Worm (Caenorhabditis elegans) whole organism, L4 larva: ENCODE data around the gene cgt-3.

Experiments
- D1046.2 ChIP-seq: fragments of 200-800 bp; sonication (Bioruptor generic); IDR thresholded peaks from 2 replicates; pipeline ENCODE4 v1.3.6; 2022; ENCODE audit warnings: missing genetic modification characterization, missing compliant biosample characterization
- F10B5.3 ChIP-seq: sonication (generic microtip); optimal IDR thresholded peaks from 2 replicates; lab custom pipeline; 2016; ENCODE audit warnings: mild to moderate bottlenecking, missing genetic modification characterization, missing compliant biosample characterization
- F26F4.8 ChIP-seq: fragments of 200-800 bp; sonication (Bioruptor generic); conservative IDR thresholded peaks from 2 replicates; pipeline ENCODE4 v1.3.6; 2022; ENCODE audit warnings: missing genetic modification characterization, missing compliant biosample characterization
- F37D6.2 ChIP-seq: sonication (generic microtip); optimal IDR thresholded peaks from 2 replicates; lab custom pipeline; 2016; ENCODE audit warnings: mild to moderate bottlenecking, missing genetic modification characterization, missing compliant biosample characterization
- F49E8.2 ChIP-seq: sonication (generic microtip); optimal IDR thresholded peaks from 2 replicates; lab custom pipeline; 2016; ENCODE audit warnings: missing compliant biosample characterization, mild to moderate bottlenecking, missing genetic modification characterization, borderline replicate concordance
- R02D3.7 ChIP-seq: fragments of 150-350 bp; sonication (generic microtip); optimal IDR thresholded peaks from 3 replicates; lab custom pipeline; 2014; ENCODE audit warnings: missing biosample characterization, missing genetic modification characterization
- T26A8.4 ChIP-seq: fragments of 200-800 bp; sonication (Bioruptor generic); IDR thresholded peaks from 2 replicates; pipeline ENCODE4 v1.3.6; 2022; ENCODE audit warnings: missing genetic modification characterization, missing compliant biosample characterization
- Y75B8A.6 ChIP-seq: fragments of 200-800 bp; sonication (Bioruptor generic); IDR thresholded peaks from 2 replicates; pipeline ENCODE4 v1.3.6; 2022; ENCODE audit warnings: missing genetic modification reagents, missing genetic modification characterization, missing compliant biosample characterization
- ZK337.2 ChIP-seq: fragments of 200-800 bp; sonication (Bioruptor generic); IDR thresholded peaks from 2 replicates; pipeline ENCODE4 v1.3.6; 2022; ENCODE audit warnings: missing genetic modification reagents, missing genetic modification characterization, missing compliant biosample characterization
- ZK546.5 ChIP-seq, 2 experiments: sonication (generic microtip); optimal IDR thresholded peaks; 2 replicates each; lab custom pipeline; 2017; ENCODE audit warnings: missing biosample characterization in 2 of 2, missing genetic modification characterization in 2 of 2
- ceh-20 ChIP-seq: fragments of 200-800 bp; sonication (Bioruptor generic); IDR thresholded peaks from 2 replicates; pipeline ENCODE4 v1.3.6; 2022; ENCODE audit warnings: missing genetic modification reagents, missing genetic modification characterization, missing compliant biosample characterization
- ceh-82 ChIP-seq: sonication (generic microtip); optimal IDR thresholded peaks from 2 replicates; lab custom pipeline; 2017; ENCODE audit warnings: missing biosample characterization, missing genetic modification characterization
- daf-12 ChIP-seq: fragments of 150-350 bp; optimal IDR thresholded peaks from 2 replicates; lab custom pipeline; 2014; ENCODE audit warnings: missing biosample characterization, missing genetic modification reagents, missing genetic modification characterization
- daf-16 ChIP-seq, 3 experiments: sonication (generic microtip); optimal IDR thresholded peaks; 2 replicates each; lab custom pipeline; 2016 to 2017; ENCODE audit warnings: missing genetic modification characterization in 3 of 3, missing genetic modification reagents in 3 of 3, mild to moderate bottlenecking in 2 of 3, missing compliant biosample characterization in 2 of 3, missing biosample characterization in 1 of 3, moderate library complexity in 1 of 3
- daf-19 ChIP-seq: fragments of 200-800 bp; sonication (Bioruptor generic); conservative IDR thresholded peaks from 2 replicates; pipeline ENCODE4 v1.3.6; 2022; ENCODE audit warnings: missing genetic modification characterization, missing compliant biosample characterization
- daf-8 ChIP-seq: fragments of 200-800 bp; sonication (Bioruptor generic); IDR thresholded peaks from 2 replicates; pipeline ENCODE4 v1.3.6; 2022; ENCODE audit warnings: missing genetic modification characterization, missing compliant biosample characterization
- dmd-6 ChIP-seq: fragments of 200-800 bp; sonication (Bioruptor generic); IDR thresholded peaks from 2 replicates; pipeline ENCODE4 v1.3.6; 2022; ENCODE audit warnings: missing genetic modification reagents, missing genetic modification characterization, missing compliant biosample characterization
- dmd-8 ChIP-seq: fragments of 200-800 bp; sonication (Bioruptor generic); IDR thresholded peaks from 2 replicates; pipeline ENCODE4 v1.3.6; 2022; ENCODE audit warnings: missing genetic modification characterization, missing compliant biosample characterization
- duxl-1 ChIP-seq: sonication (generic microtip); optimal IDR thresholded peaks from 2 replicates; lab custom pipeline; 2016; ENCODE audit warnings: mild to moderate bottlenecking, missing genetic modification characterization, moderate library complexity, missing compliant biosample characterization; ENCODE audit not compliant: poor library complexity
- egl-27 ChIP-seq: sonication (generic microtip); optimal IDR thresholded peaks from 3 replicates; lab custom pipeline; 2017; ENCODE audit warnings: missing biosample characterization, missing genetic modification reagents, missing genetic modification characterization
- egl-43 ChIP-seq: fragments of 200-800 bp; sonication (Bioruptor generic); IDR thresholded peaks from 2 replicates; pipeline ENCODE4 v1.3.6; 2022; ENCODE audit warnings: missing genetic modification reagents, missing genetic modification characterization, missing compliant biosample characterization
- fkh-10 ChIP-seq: fragments of 150-350 bp; optimal IDR thresholded peaks from 2 replicates; lab custom pipeline; 2014; ENCODE audit warnings: missing biosample characterization, missing genetic modification reagents, missing genetic modification characterization
- gei-8 ChIP-seq: fragments of 200-800 bp; sonication (Bioruptor generic); optimal IDR thresholded peaks from 2 replicates; lab custom pipeline; 2018; ENCODE audit warnings: mild to moderate bottlenecking, missing genetic modification characterization, missing compliant biosample characterization
- hlh-30 ChIP-seq: sonication (generic microtip); optimal IDR thresholded peaks from 2 replicates; lab custom pipeline; 2017; ENCODE audit warnings: antibody characterized with exemption, mild to moderate bottlenecking, missing genetic modification characterization, missing compliant biosample characterization; ENCODE audit not compliant: insufficient read depth
- jun-1 ChIP-seq: fragments of 150-350 bp; optimal IDR thresholded peaks from 2 replicates; lab custom pipeline; 2014; ENCODE audit warnings: missing biosample characterization, missing genetic modification reagents, missing genetic modification characterization
- lim-7 ChIP-seq: fragments of 200-800 bp; sonication (Bioruptor generic); IDR thresholded peaks from 2 replicates; pipeline ENCODE4 v1.3.6; 2022; ENCODE audit warnings: missing genetic modification characterization, missing compliant biosample characterization
- lin-13 ChIP-seq: fragments of 150-350 bp; optimal IDR thresholded peaks from 2 replicates; lab custom pipeline; 2014; ENCODE audit warnings: missing biosample characterization, missing genetic modification reagents, missing genetic modification characterization
- lin-39 ChIP-seq: fragments of 150-350 bp; optimal IDR thresholded peaks from 2 replicates; lab custom pipeline; 2014; ENCODE audit warnings: missing biosample characterization, missing genetic modification reagents, missing genetic modification characterization
- lir-3 ChIP-seq: sonication (generic microtip); optimal IDR thresholded peaks from 2 replicates; lab custom pipeline; 2016; ENCODE audit warnings: mild to moderate bottlenecking, missing genetic modification characterization, missing compliant biosample characterization
- madf-5 ChIP-seq, 2 experiments: fragments of 200-800 bp; sonication (Bioruptor generic); IDR thresholded peaks; 2 replicates each; pipeline ENCODE4 v1.3.6; 2022; ENCODE audit warnings: missing compliant biosample characterization in 2 of 2, missing genetic modification characterization in 2 of 2
- mdl-1 ChIP-seq, 2 experiments: fragments of 150-350 bp in 1 of 2; sonication (generic microtip) in 1 of 2; optimal IDR thresholded peaks; 2 replicates each; lab custom pipeline; 2014 to 2017; ENCODE audit warnings: missing biosample characterization in 2 of 2, missing genetic modification characterization in 2 of 2
- mdt-29 ChIP-seq: fragments of 200-800 bp; sonication (Bioruptor generic); IDR thresholded peaks from 2 replicates; pipeline ENCODE4 v1.3.6; 2022; ENCODE audit warnings: missing genetic modification reagents, missing genetic modification characterization, missing compliant biosample characterization
- mes-2 ChIP-seq: sonication (generic microtip); optimal IDR thresholded peaks from 2 replicates; lab custom pipeline; 2016; ENCODE audit warnings: missing genotype, mild to moderate bottlenecking, missing genetic modification characterization, missing compliant biosample characterization; ENCODE audit not compliant: poor library complexity, severe bottlenecking
- mxl-2 ChIP-seq: fragments of 200-800 bp; sonication (Bioruptor generic); conservative IDR thresholded peaks from 2 replicates; pipeline ENCODE4 v1.3.6; 2022; ENCODE audit warnings: missing genetic modification reagents, missing genetic modification characterization, missing compliant biosample characterization
- mxl-3 ChIP-seq: fragments of 200-800 bp; sonication (Bioruptor generic); optimal IDR thresholded peaks from 2 replicates; lab custom pipeline; 2018; ENCODE audit warnings: mild to moderate bottlenecking, missing genetic modification characterization, missing compliant biosample characterization
- nhr-102 ChIP-seq: sonication (generic microtip); optimal IDR thresholded peaks from 2 replicates; lab custom pipeline; 2016; ENCODE audit warnings: mild to moderate bottlenecking, missing genetic modification characterization, moderate library complexity, missing compliant biosample characterization
- nhr-11 ChIP-seq: fragments of 150-350 bp; optimal IDR thresholded peaks from 2 replicates; lab custom pipeline; 2014; ENCODE audit warnings: missing biosample characterization, missing genetic modification characterization
- nhr-42 ChIP-seq: fragments of 200-800 bp; sonication (Bioruptor generic); IDR thresholded peaks from 2 replicates; pipeline ENCODE4 v1.3.6; 2022; ENCODE audit warnings: missing genetic modification characterization, missing compliant biosample characterization
- php-3 ChIP-seq: fragments of 200-800 bp; sonication (Bioruptor generic); IDR thresholded peaks from 2 replicates; pipeline ENCODE4 v1.3.6; 2022; ENCODE audit warnings: missing genetic modification reagents, missing genetic modification characterization, missing compliant biosample characterization
- pqm-1 ChIP-seq: sonication (generic microtip); optimal IDR thresholded peaks from 2 replicates; lab custom pipeline; 2017; ENCODE audit warnings: missing biosample characterization, missing genetic modification characterization
- sdz-12 ChIP-seq: fragments of 200-800 bp; sonication (Bioruptor generic); optimal IDR thresholded peaks from 2 replicates; lab custom pipeline; 2018; ENCODE audit warnings: mild to moderate bottlenecking, missing genetic modification characterization, missing compliant biosample characterization
- set-16 ChIP-seq: fragments of 200-800 bp; sonication (Bioruptor generic); IDR thresholded peaks from 2 replicates; pipeline ENCODE4 v1.3.6; 2022; ENCODE audit warnings: missing genetic modification reagents, missing genetic modification characterization, missing compliant biosample characterization
- skn-1 ChIP-seq: fragments of 150-350 bp; optimal IDR thresholded peaks from 2 replicates; lab custom pipeline; 2014; ENCODE audit warnings: missing biosample characterization, missing genetic modification characterization
- spr-3 ChIP-seq: fragments of 200-800 bp; sonication (Bioruptor generic); optimal IDR thresholded peaks from 2 replicates; lab custom pipeline; 2018; ENCODE audit warnings: mild to moderate bottlenecking, missing genetic modification characterization, missing compliant biosample characterization
- tag-97 ChIP-seq: fragments of 200-800 bp; sonication (Bioruptor generic); IDR thresholded peaks from 2 replicates; pipeline ENCODE4 v1.3.6; 2022; ENCODE audit warnings: missing genetic modification characterization, missing compliant biosample characterization
- unc-130 ChIP-seq: sonication (generic microtip); optimal IDR thresholded peaks from 2 replicates; lab custom pipeline; 2016; ENCODE audit warnings: missing genetic modification reagents, missing genetic modification characterization, missing compliant biosample characterization
- unc-39 ChIP-seq: sonication (generic microtip); optimal IDR thresholded peaks from 2 replicates; lab custom pipeline; 2017; ENCODE audit warnings: missing biosample characterization, missing genetic modification characterization
- unc-62 ChIP-seq, 3 experiments: fragments of 150-350 bp in 1 of 3; sonication (generic microtip); optimal IDR thresholded peaks in 2 of 3; peaks in 1 of 3; 1 replicate in 1 of 3; 2 replicates in 2 of 3; lab custom pipeline; 2014 to 2017; ENCODE audit warnings: missing biosample characterization in 3 of 3, missing genetic modification characterization in 3 of 3, missing genetic modification reagents in 3 of 3, missing genotype in 1 of 3
- zip-11 ChIP-seq: fragments of 200-800 bp; sonication (Bioruptor generic); IDR thresholded peaks from 2 replicates; pipeline ENCODE4 v1.3.6; 2022; ENCODE audit warnings: missing genetic modification characterization, missing compliant biosample characterization
- zip-2 ChIP-seq: fragments of 150-350 bp; optimal IDR thresholded peaks from 2 replicates; lab custom pipeline; 2014; ENCODE audit warnings: missing biosample characterization, missing genetic modification characterization
- ztf-7 ChIP-seq: fragments of 150-350 bp; optimal IDR thresholded peaks from 2 replicates; lab custom pipeline; 2014; ENCODE audit warnings: missing biosample characterization, missing genetic modification characterization

Gene cgt-3

ce11 chrII:5936009-5936408 is 24.9 kb downstream of the cgt-3 start:
- TF ChIP-seq unc-39 (tag; lab: Kevin White, UChicago) (no peak), F26F4.8 (GFP tag; lab: Robert Waterston, UW) (no peak), hlh-30 (tag; lab: Kevin White, UChicago) (peak; percentile 76), mdt-29 (GFP tag; lab: Robert Waterston, UW) (no peak), daf-12 (tag; lab: Kevin White, UChicago) (no peak), mdl-1 (tag; optimal IDR thresholded peaks at IDR 0.05; lab: Kevin White, UChicago) (no peak), zip-2 (tag; lab: Kevin White, UChicago) (no peak), mxl-2 (GFP tag; lab: Robert Waterston, UW) (no peak), daf-16 (GFP tag; optimal IDR thresholded peaks at IDR 0.05; lab: Kevin White, UChicago) (no peak), daf-16 (tag; optimal IDR thresholded peaks at IDR 0.05; lab: Kevin White, UChicago) (peak; percentile 90), dmd-6 (peak; percentile 87), lir-3 (tag; lab: Kevin White, UChicago) (no peak), lin-13 (GFP tag; lab: Kevin White, UChicago) (no peak), madf-5 (GFP tag; IDR thresholded peaks at IDR 0.05; lab: Robert Waterston, UW) (no peak), tag-97 (no peak), sdz-12 (GFP tag; lab: Kevin White, UChicago) (no peak), daf-8 (GFP tag; lab: Robert Waterston, UW) (no peak), nhr-11 (tag; lab: Kevin White, UChicago) (no peak), spr-3 (GFP tag; lab: Kevin White, UChicago) (no peak), unc-62 (GFP tag; optimal IDR thresholded peaks at IDR 0.05 in 1 of 2; lab: Kevin White, UChicago) (peak in 1 of 2 experiments; percentile 84), unc-62 (tag; optimal IDR thresholded peaks at IDR 0.05; lab: Kevin White, UChicago) (no peak), set-16 (GFP tag; lab: Robert Waterston, UW) (no peak), mes-2 (tag; lab: Kevin White, UChicago) (peak; percentile 22), lim-7 (no peak), ZK546.5 (tag; optimal IDR thresholded peaks at IDR 0.05; lab: Kevin White, UChicago) (no peak), nhr-102 (tag; lab: Kevin White, UChicago) (no peak), ceh-20 (no peak), skn-1 (tag; lab: Kevin White, UChicago) (no peak), fkh-10 (GFP tag; lab: Kevin White, UChicago) (no peak), dmd-8 (GFP tag; lab: Robert Waterston, UW) (no peak), duxl-1 (tag; lab: Kevin White, UChicago) (no peak), egl-43 (GFP tag; lab: Robert Waterston, UW) (no peak), daf-19 (GFP tag; lab: Robert Waterston, UW) (no peak), F49E8.2 (tag; lab: Kevin White, UChicago) (no peak), egl-27 (tag; lab: Kevin White, UChicago) (no peak), mxl-3 (peak; percentile 9), zip-11 (GFP tag; lab: Robert Waterston, UW) (no peak), unc-130 (no peak), lin-39 (no peak), pqm-1 (tag; lab: Kevin White, UChicago) (peak; percentile 71), D1046.2 (GFP tag; lab: Robert Waterston, UW) (no peak), F10B5.3 (tag; lab: Kevin White, UChicago) (no peak), ztf-7 (tag; lab: Kevin White, UChicago) (no peak), F37D6.2 (no peak), gei-8 (GFP tag; lab: Kevin White, UChicago) (no peak), R02D3.7 (tag; lab: Kevin White, UChicago) (no peak), nhr-42 (GFP tag; lab: Robert Waterston, UW) (no peak), ZK337.2 (GFP tag; lab: Robert Waterston, UW) (no peak), jun-1 (tag; lab: Kevin White, UChicago) (no peak), ceh-82 (tag; lab: Kevin White, UChicago) (no peak), Y75B8A.6 (GFP tag; lab: Robert Waterston, UW) (no peak), T26A8.4 (no peak), php-3 (GFP tag; lab: Robert Waterston, UW) (peak; percentile 56; the same call in 1 of the 2 replicates)
